Fruit fly (Drosophila melanogaster): ENCODE results near the gene CG12885.

The CG12885 gene

dm6 chr3R:27554964-27555363, 34.3 kb downstream of the CG12885 start (continued):
- no peak for TF ChIP-seq GATAe (GFP tag; conservative IDR thresholded peaks at IDR 0.05)
- peak; percentile 70 to 84 for TF ChIP-seq dpn (GFP tag; optimal IDR thresholded peaks at IDR 0.05)
- TF ChIP-seq CG5245 (GFP tag; optimal IDR thresholded peaks at IDR 0.05): peak; percentile 81
- no peak for TF ChIP-seq Dll (GFP tag; IDR thresholded peaks at IDR 0.05; ENCODE audit: partially characterized antibody)
- peak; percentile 75 for TF ChIP-seq Six4 (GFP tag; optimal IDR thresholded peaks at IDR 0.05)
- peak; percentile 72 for TF ChIP-seq CG18764 (GFP tag; optimal IDR thresholded peaks at IDR 0.05)
- peak; percentile 43 for TF ChIP-seq Jarid2 (GFP tag; optimal IDR thresholded peaks at IDR 0.05)
- 0 out of 2 replicates have a peak, but pooled peaks have one; percentile 56 for TF ChIP-seq toy (GFP tag; IDR thresholded peaks at IDR 0.05)
- TF ChIP-seq tx (GFP tag; optimal IDR thresholded peaks at IDR 0.05): peak; percentile 64
- peak; percentile 50 for TF ChIP-seq sug (tag; optimal IDR thresholded peaks at IDR 0.05)
- peak; percentile 73 for TF ChIP-seq CG32532 (GFP tag; IDR thresholded peaks at IDR 0.05)
- no peak for TF ChIP-seq wek (GFP tag; optimal IDR thresholded peaks at IDR 0.05)
- peak; percentile 74 for TF ChIP-seq wdn (GFP tag; IDR thresholded peaks at IDR 0.05)
- TF ChIP-seq Oaz (GFP tag; IDR thresholded peaks at IDR 0.05): peak; percentile 40; the same call in 1 of the 2 replicates
- TF ChIP-seq HLHmδ (GFP tag; optimal IDR thresholded peaks at IDR 0.05): no peak
- TF ChIP-seq sc (optimal IDR thresholded peaks at IDR 0.05): no peak
- peak; percentile 72 for TF ChIP-seq sc (GFP tag; optimal IDR thresholded peaks at IDR 0.05)
- peak; percentile 47 for TF ChIP-seq CG12299 (tag; optimal IDR thresholded peaks at IDR 0.05)
- no peak for TF ChIP-seq bowl (GFP tag; IDR thresholded peaks at IDR 0.05)
- TF ChIP-seq Poxn (GFP tag; IDR thresholded peaks at IDR 0.05): no peak
- peak; percentile 70 for TF ChIP-seq CG5180 (GFP tag; optimal IDR thresholded peaks at IDR 0.05)
- no peak for TF ChIP-seq nom (GFP tag; optimal IDR thresholded peaks at IDR 0.05)
- peak; percentile 78 for TF ChIP-seq CG18599 (GFP tag; optimal IDR thresholded peaks at IDR 0.05)
- TF ChIP-seq Bdp1 (GFP tag; optimal IDR thresholded peaks at IDR 0.05): peak; percentile 53
- TF ChIP-seq crp (GFP tag; optimal IDR thresholded peaks at IDR 0.05): peak in 1 of 2 experiments; percentile 17
- peak; percentile 8 for TF ChIP-seq btn (GFP tag; optimal IDR thresholded peaks at IDR 0.05)
- TF ChIP-seq CG6765 (GFP tag; optimal IDR thresholded peaks at IDR 0.05): peak; percentile 59
- TF ChIP-seq al (GFP tag; IDR thresholded peaks at IDR 0.05): peak; percentile 44; the same call in 1 of the 2 replicates
- peak; percentile 68 for TF ChIP-seq CG12236 (GFP tag; optimal IDR thresholded peaks at IDR 0.05)
- TF ChIP-seq CG7556 (GFP tag; optimal IDR thresholded peaks at IDR 0.05): peak; percentile 77
- 0 out of 2 replicates have a peak, but pooled peaks have one; percentile 11 for TF ChIP-seq CkIIα-i1 (GFP tag; IDR thresholded peaks at IDR 0.05)
- TF ChIP-seq CG8388 (GFP tag; optimal IDR thresholded peaks at IDR 0.05): peak; percentile 82
- peak; percentile 35; the same call in 1 of the 2 replicates for TF ChIP-seq MBD-R2 (GFP tag; IDR thresholded peaks at IDR 0.05)
- peak; percentile 11; the same call in 1 of the 2 replicates for TF ChIP-seq Ravus (GFP tag; IDR thresholded peaks at IDR 0.05)
- TF ChIP-seq CG4360 (GFP tag; IDR thresholded peaks at IDR 0.05): peak; percentile 34; the same call in 1 of the 2 replicates
- TF ChIP-seq CG43689 (GFP tag; IDR thresholded peaks at IDR 0.05): peak; percentile 75
- no peak for TF ChIP-seq fd102C (GFP tag; optimal IDR thresholded peaks at IDR 0.05)
- TF ChIP-seq grau (tag; optimal IDR thresholded peaks at IDR 0.05): peak; percentile 82
- TF ChIP-seq Meics (GFP tag; optimal IDR thresholded peaks at IDR 0.05): peak; percentile 73
- peak; percentile 78 to 83 for TF ChIP-seq chif (GFP tag; optimal IDR thresholded peaks at IDR 0.05)
- TF ChIP-seq slbo (GFP tag; IDR thresholded peaks at IDR 0.05): peak; percentile 79
- TF ChIP-seq CG11398 (GFP tag; optimal IDR thresholded peaks at IDR 0.05): no peak
- TF ChIP-seq CG8359 (GFP tag; optimal IDR thresholded peaks at IDR 0.05; ENCODE audit: borderline replicate concordance): peak; percentile 75
- peak; percentile 51; the same call in 1 of the 2 replicates for TF ChIP-seq rib (GFP tag; IDR thresholded peaks at IDR 0.05)
- TF ChIP-seq NC2β (GFP tag; optimal IDR thresholded peaks at IDR 0.05): peak; percentile 67
- TF ChIP-seq mam (GFP tag; optimal IDR thresholded peaks at IDR 0.05): peak; percentile 53
- no peak for TF ChIP-seq zen2 (GFP tag; IDR thresholded peaks at IDR 0.05; ENCODE audit: partially characterized antibody)
- no peak for TF ChIP-seq Dfd (GFP tag; optimal IDR thresholded peaks at IDR 0.05)
- peak; percentile 71 for TF ChIP-seq trem (tag; optimal IDR thresholded peaks at IDR 0.05)
- peak; percentile 58 for TF ChIP-seq CG11723 (GFP tag; optimal IDR thresholded peaks at IDR 0.05)
